Worm (Caenorhabditis elegans) whole organism, midembryonic: ENCODE results near the gene srz-100.

Source experiments
- med-1 ChIP-seq: sonication (generic microtip); optimal IDR thresholded peaks from 2 replicates; lab custom pipeline; 2017; ENCODE audit warnings: missing genetic modification characterization, mild to moderate bottlenecking, missing compliant biosample characterization, antibody characterized with exemption, missing genetic modification reagents; ENCODE audit not compliant: insufficient read depth
- ref-1 ChIP-seq: fragments of 200-800 bp; sonication (Bioruptor generic); conservative IDR thresholded peaks from 2 replicates; pipeline ENCODE4 v1.3.6; 2022; ENCODE audit warnings: missing genetic modification reagents, missing genetic modification characterization, missing compliant biosample characterization
- tab-1 ChIP-seq: fragments of 200-800 bp; sonication (Bioruptor generic); IDR thresholded peaks from 2 replicates; pipeline ENCODE4 v1.3.6; 2022; ENCODE audit warnings: missing genetic modification characterization, missing compliant biosample characterization
- ztf-23 ChIP-seq: fragments of 200-800 bp; sonication (Bioruptor generic); IDR thresholded peaks from 2 replicates; pipeline ENCODE4 v1.3.6; 2022; ENCODE audit warnings: missing genetic modification reagents, missing genetic modification characterization, missing compliant biosample characterization
- ztf-29 ChIP-seq: fragments of 200-800 bp; sonication (Bioruptor generic); IDR thresholded peaks from 2 replicates; pipeline ENCODE4 v1.3.6; 2022; ENCODE audit warnings: missing genetic modification reagents, missing genetic modification characterization, missing compliant biosample characterization

DNA sequence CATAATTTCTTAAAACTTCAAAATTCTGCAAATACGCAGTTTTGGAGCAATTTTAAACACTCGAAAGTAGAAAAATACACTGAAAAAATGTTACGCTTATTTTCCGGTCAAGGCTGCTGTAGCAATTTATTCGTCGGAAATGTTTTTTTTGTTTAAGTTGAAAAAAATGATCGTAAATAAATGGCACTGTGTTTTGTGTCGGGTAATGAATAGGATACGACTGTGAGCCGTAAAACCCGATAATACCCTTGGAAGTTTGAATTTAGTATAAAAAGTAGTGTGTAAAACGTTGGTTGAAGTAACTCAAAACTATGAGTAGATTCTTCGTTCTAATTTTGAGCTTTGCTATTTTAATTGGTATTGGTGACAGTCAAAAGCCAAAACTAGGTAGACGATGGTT, 4.8 kb upstream of the srz-100 start, which contains the start of gene T25E12.14:
- TF ChIP-seq ztf-23 (GFP tag; lab: Robert Waterston, UW) (no peak), med-1 (GFP tag; lab: Kevin White, UChicago) (no peak), ref-1 (GFP tag; lab: Robert Waterston, UW) (no peak), tab-1 (GFP tag; lab: Robert Waterston, UW) (no peak), ztf-29 (GFP tag; lab: Robert Waterston, UW) (no peak)
